Fruit fly (Drosophila melanogaster): Measurements from ENCODE around the gene mtm.

Gene mtm

DNA sequence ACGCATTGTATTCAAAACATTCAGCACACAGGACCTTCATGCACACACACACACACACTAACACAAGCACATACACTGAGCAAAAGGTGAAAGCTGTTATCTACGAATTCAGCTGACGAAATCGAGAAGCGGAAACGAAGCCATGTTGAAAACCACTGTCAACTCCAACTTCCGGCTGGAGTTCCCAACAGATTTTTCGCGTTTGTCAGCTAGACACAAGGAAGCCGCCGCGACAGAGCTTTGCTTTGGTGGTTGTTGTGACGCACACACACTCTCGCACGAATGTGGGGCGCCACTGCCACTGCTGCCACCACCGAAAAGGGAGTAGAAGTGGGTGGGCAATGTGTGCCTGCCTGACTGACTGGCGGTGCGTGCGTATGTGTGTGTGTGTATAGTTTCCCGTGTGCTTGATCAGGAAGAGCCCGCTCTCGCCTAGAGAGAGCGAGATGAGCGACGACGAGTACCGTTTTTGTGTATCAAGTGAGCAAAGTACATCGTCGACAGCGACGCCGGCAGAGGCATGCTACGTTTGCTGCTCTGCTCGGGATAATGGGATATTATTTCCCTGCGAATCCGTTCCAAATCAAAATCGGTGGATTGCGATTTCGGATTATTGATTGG lies 39.1 kb downstream of the mtm start (continued):
- TF ChIP-seq CG4820 (GFP tag; optimal IDR thresholded peaks at IDR 0.05) (no peak), bowl (GFP tag; IDR thresholded peaks at IDR 0.05) (no peak), gt (GFP tag; IDR thresholded peaks at IDR 0.05) (0 out of 2 replicates have a peak, but pooled peaks have one; percentile 34), wor (GFP tag; IDR thresholded peaks at IDR 0.05) (no peak), CG17612 (GFP tag; IDR thresholded peaks at IDR 0.05) (no peak), CG31365 (tag; optimal IDR thresholded peaks at IDR 0.05) (peak; percentile 74), lab (GFP tag; optimal IDR thresholded peaks at IDR 0.05) (peak; percentile 88), CG12744 (GFP tag; optimal IDR thresholded peaks at IDR 0.05) (no peak), nerfin-1 (tag; optimal IDR thresholded peaks at IDR 0.05) (peak; percentile 72), tgo (GFP tag; IDR thresholded peaks at IDR 0.05) (no peak), CG31224 (GFP tag; IDR thresholded peaks at IDR 0.05) (no peak), CG13624 (GFP tag; optimal IDR thresholded peaks at IDR 0.05) (peak; percentile 3), Adf1 (GFP tag; IDR thresholded peaks at IDR 0.05) (peak; percentile 79), E2f2 (GFP tag; IDR thresholded peaks at IDR 0.05) (peak; percentile 15; the same call in 1 of the 2 replicates), CG6854 (GFP tag; optimal IDR thresholded peaks at IDR 0.05) (peak; percentile 67), CG12299 (tag; optimal IDR thresholded peaks at IDR 0.05) (peak; percentile 65), mam (GFP tag; optimal IDR thresholded peaks at IDR 0.05) (no peak), sna (GFP tag; IDR thresholded peaks at IDR 0.05; ENCODE audit: partially characterized antibody) (no peak), CG9876 (GFP tag; optimal IDR thresholded peaks at IDR 0.05) (no peak), CG11560 (tag; IDR thresholded peaks at IDR 0.05) (no peak), Ptx1 (GFP tag; IDR thresholded peaks at IDR 0.05) (no peak), CHES-1-like (GFP tag; optimal IDR thresholded peaks at IDR 0.05) (no peak), Dp (GFP tag; optimal IDR thresholded peaks at IDR 0.05) (no peak), sr (GFP tag; IDR thresholded peaks at IDR 0.05) (0 out of 3 replicates have a peak, but pooled peaks have one; percentile 4), Hmr (GFP tag; optimal IDR thresholded peaks at IDR 0.05) (no peak), CG3726 (GFP tag; IDR thresholded peaks at IDR 0.05) (no peak), Bgb (GFP tag; IDR thresholded peaks at IDR 0.05; ENCODE audit: partially characterized antibody) (no peak), toy (GFP tag; IDR thresholded peaks at IDR 0.05) (no peak), CG14667 (GFP tag; IDR thresholded peaks at IDR 0.05) (no peak), Nf-YB (GFP tag; optimal IDR thresholded peaks at IDR 0.05) (peak; percentile 39), CG1529 (GFP tag; optimal IDR thresholded peaks at IDR 0.05) (peak; percentile 40), salm (tag; optimal IDR thresholded peaks at IDR 0.05) (no peak), CG6175 (GFP tag; IDR thresholded peaks at IDR 0.05) (0 out of 3 replicates have a peak, but pooled peaks have one; percentile 37), CG8281 (tag; optimal IDR thresholded peaks at IDR 0.05) (peak; percentile 33), CG17359 (tag; optimal IDR thresholded peaks at IDR 0.05) (peak; percentile 68), Ssrp (tag; optimal IDR thresholded peaks at IDR 0.05) (no peak), CG13296 (GFP tag; optimal IDR thresholded peaks at IDR 0.05) (peak; percentile 83), kay (GFP tag; optimal IDR thresholded peaks at IDR 0.05) (no peak), ftz-f1 (GFP tag; optimal IDR thresholded peaks at IDR 0.05) (no peak), CG12104 (GFP tag; optimal IDR thresholded peaks at IDR 0.05) (no peak), CG15011 (GFP tag; optimal IDR thresholded peaks at IDR 0.05) (no peak), Abd-B (GFP tag; optimal IDR thresholded peaks at IDR 0.05) (no peak), Six4 (GFP tag; optimal IDR thresholded peaks at IDR 0.05) (no peak), CG32532 (GFP tag; IDR thresholded peaks at IDR 0.05) (0 out of 2 replicates have a peak, but pooled peaks have one; percentile 12), CG2889 (GFP tag; IDR thresholded peaks at IDR 0.05) (no peak), CG6254 (GFP tag; optimal IDR thresholded peaks at IDR 0.05) (peak; percentile 46), Elba2 (GFP tag; optimal IDR thresholded peaks at IDR 0.05) (no peak), grn (GFP tag; optimal IDR thresholded peaks at IDR 0.05) (no peak), fd96Cb (tag; optimal IDR thresholded peaks at IDR 0.05) (peak; percentile 10), Side (GFP tag; optimal IDR thresholded peaks at IDR 0.05) (peak; percentile 48), CG4282 (GFP tag; optimal IDR thresholded peaks at IDR 0.05) (no peak)

Measured in whole organism, embryonic.